Worm (Caenorhabditis elegans) whole organism, young adult: ENCODE results near the gene F49C12.5.

ENCODE experiments used
- B0019.2 ChIP-seq: fragments of 200-800 bp; sonication (Bioruptor generic); conservative IDR thresholded peaks from 2 replicates; pipeline ENCODE4 v1.3.6; 2022; ENCODE audit warnings: missing genetic modification reagents, missing genetic modification characterization, missing compliant biosample characterization
- C17E4.6 ChIP-seq: fragments of 200-800 bp; sonication (Bioruptor generic); IDR thresholded peaks from 2 replicates; pipeline ENCODE4 v1.3.6; 2022; ENCODE audit warnings: missing genetic modification reagents, missing genetic modification characterization, missing compliant biosample characterization
- F10E7.11 ChIP-seq: sonication (generic microtip); optimal IDR thresholded peaks from 2 replicates; lab custom pipeline; 2017; ENCODE audit warnings: mild to moderate bottlenecking, missing genetic modification characterization, moderate library complexity, missing compliant biosample characterization
- F22D6.2 ChIP-seq: sonication (generic microtip); optimal IDR thresholded peaks from 2 replicates; lab custom pipeline; 2016; ENCODE audit warnings: mild to moderate bottlenecking, missing genetic modification characterization, missing compliant biosample characterization
- F37B4.10 ChIP-seq: fragments of 200-800 bp; sonication (Bioruptor generic); IDR thresholded peaks from 2 replicates; pipeline ENCODE4 v1.3.6; 2022; ENCODE audit warnings: missing genetic modification characterization, missing compliant biosample characterization
- K11D2.4 ChIP-seq: fragments of 200-800 bp; sonication (Bioruptor generic); IDR thresholded peaks from 2 replicates; pipeline ENCODE4 v1.3.6; 2022; ENCODE audit warnings: missing genetic modification reagents, missing genetic modification characterization, missing compliant biosample characterization
- T26A5.8 ChIP-seq: sonication (generic microtip); optimal IDR thresholded peaks from 2 replicates; lab custom pipeline; 2016; ENCODE audit warnings: missing genetic modification characterization, missing compliant biosample characterization
- atf-7 ChIP-seq: sonication (generic microtip); optimal IDR thresholded peaks from 2 replicates; lab custom pipeline; 2017; ENCODE audit warnings: mild to moderate bottlenecking, missing genetic modification characterization, missing compliant biosample characterization
- bed-1 ChIP-seq: fragments of 200-800 bp; sonication (Bioruptor generic); IDR thresholded peaks from 2 replicates; pipeline ENCODE4 v1.3.6; 2022; ENCODE audit warnings: missing genetic modification reagents, missing genetic modification characterization, missing compliant biosample characterization
- ceh-79 ChIP-seq: sonication (generic microtip); optimal IDR thresholded peaks from 2 replicates; lab custom pipeline; 2017; ENCODE audit warnings: mild to moderate bottlenecking, missing genetic modification characterization, missing compliant biosample characterization
- egl-44 ChIP-seq: fragments of 200-800 bp; sonication (Bioruptor generic); IDR thresholded peaks from 2 replicates; pipeline ENCODE4 v1.3.6; 2022; ENCODE audit warnings: missing genetic modification reagents, missing genetic modification characterization, missing compliant biosample characterization
- egrh-3 ChIP-seq: fragments of 200-800 bp; sonication (Bioruptor generic); IDR thresholded peaks from 2 replicates; pipeline ENCODE4 v1.3.6; 2022; ENCODE audit warnings: missing genetic modification reagents, missing genetic modification characterization, missing compliant biosample characterization
- fkh-3 ChIP-seq: sonication (generic microtip); optimal IDR thresholded peaks from 2 replicates; lab custom pipeline; 2016; ENCODE audit warnings: mild to moderate bottlenecking, missing genetic modification characterization, missing compliant biosample characterization
- hlh-12 ChIP-seq: sonication (generic microtip); optimal IDR thresholded peaks from 2 replicates; lab custom pipeline; 2016; ENCODE audit warnings: missing genetic modification characterization, missing compliant biosample characterization
- hmg-1.2 ChIP-seq: fragments of 200-800 bp; sonication (Bioruptor generic); IDR thresholded peaks from 2 replicates; pipeline ENCODE4 v1.3.6; 2022; ENCODE audit warnings: missing genetic modification reagents, missing genetic modification characterization, missing compliant biosample characterization
- let-607 ChIP-seq, 2 experiments: fragments of 200-800 bp in 1 of 2; sonication (Bioruptor generic) in 1 of 2; sonication (generic microtip) in 1 of 2; optimal IDR thresholded peaks; 2 replicates each; lab custom pipeline; 2016 to 2018; ENCODE audit warnings: mild to moderate bottlenecking in 2 of 2, missing compliant biosample characterization in 2 of 2, missing genetic modification characterization in 2 of 2, moderate library complexity in 2 of 2, missing genotype in 1 of 2
- lin-26 ChIP-seq: fragments of 200-800 bp; sonication (Bioruptor generic); IDR thresholded peaks from 2 replicates; pipeline ENCODE4 v1.3.6; 2022; ENCODE audit warnings: missing genetic modification reagents, missing genetic modification characterization, missing compliant biosample characterization
- lin-40 ChIP-seq: sonication (generic microtip); optimal IDR thresholded peaks from 2 replicates; lab custom pipeline; 2016; ENCODE audit warnings: missing genetic modification characterization, mild to moderate bottlenecking, missing compliant biosample characterization, missing genotype, missing genetic modification reagents
- lsl-1 ChIP-seq: fragments of 200-800 bp; sonication (Bioruptor generic); optimal IDR thresholded peaks from 2 replicates; lab custom pipeline; 2018; ENCODE audit warnings: mild to moderate bottlenecking, missing genetic modification characterization, moderate library complexity, missing compliant biosample characterization
- madf-6 ChIP-seq: fragments of 200-800 bp; sonication (Bioruptor generic); IDR thresholded peaks from 2 replicates; pipeline ENCODE4 v1.3.6; 2022; ENCODE audit warnings: missing genetic modification reagents, missing genetic modification characterization, missing compliant biosample characterization
- madf-8 ChIP-seq: fragments of 200-800 bp; sonication (Bioruptor generic); conservative IDR thresholded peaks from 2 replicates; pipeline ENCODE4 v1.3.6; 2022; ENCODE audit warnings: missing genetic modification reagents, missing genetic modification characterization, missing compliant biosample characterization
- mes-4 ChIP-seq: sonication (generic microtip); optimal IDR thresholded peaks from 2 replicates; lab custom pipeline; 2016; ENCODE audit warnings: missing genotype, missing genetic modification characterization, missing compliant biosample characterization
- nfya-1 ChIP-seq: sonication (generic microtip); optimal IDR thresholded peaks from 2 replicates; lab custom pipeline; 2017; ENCODE audit warnings: antibody characterized with exemption, missing compliant biosample characterization, missing genetic modification characterization, borderline replicate concordance; ENCODE audit not compliant: insufficient read depth
- nhr-179 ChIP-seq: sonication (generic microtip); optimal IDR thresholded peaks from 2 replicates; lab custom pipeline; 2016; ENCODE audit warnings: mild to moderate bottlenecking, missing genetic modification characterization, missing compliant biosample characterization
- nhr-27 ChIP-seq: fragments of 200-800 bp; sonication (Bioruptor generic); optimal IDR thresholded peaks from 2 replicates; lab custom pipeline; 2018; ENCODE audit warnings: mild to moderate bottlenecking, missing genetic modification characterization, moderate library complexity, missing compliant biosample characterization
- rcor-1 ChIP-seq: fragments of 200-800 bp; sonication (Bioruptor generic); IDR thresholded peaks from 2 replicates; pipeline ENCODE4 v1.3.6; 2022; ENCODE audit warnings: missing genetic modification reagents, missing genetic modification characterization, missing compliant biosample characterization
- repo-1 ChIP-seq: sonication (generic microtip); optimal IDR thresholded peaks from 2 replicates; lab custom pipeline; 2017; ENCODE audit warnings: mild to moderate bottlenecking, missing genetic modification characterization, missing compliant biosample characterization
- snpc-4 ChIP-seq, 5 experiments: fragments of 150-350 bp in 1 of 5; sonication (generic microtip) in 4 of 5; optimal IDR thresholded peaks; 2 replicates each; lab custom pipeline; 2014 to 2018; ENCODE audit warnings: missing genetic modification characterization in 5 of 5, missing biosample characterization in 3 of 5, antibody characterized with exemption in 2 of 5, mild to moderate bottlenecking in 2 of 5, missing compliant biosample characterization in 2 of 5, missing genotype in 2 of 5, moderate library complexity in 2 of 5, missing genetic modification reagents in 1 of 5
- unc-130 ChIP-seq: sonication (generic microtip); optimal IDR thresholded peaks from 2 replicates; lab custom pipeline; 2016; ENCODE audit warnings: missing genetic modification reagents, missing genetic modification characterization, missing compliant biosample characterization
- ztf-22 ChIP-seq: fragments of 200-800 bp; sonication (Bioruptor generic); optimal IDR thresholded peaks from 2 replicates; lab custom pipeline; 2018; ENCODE audit warnings: mild to moderate bottlenecking, missing genetic modification characterization, moderate library complexity, missing compliant biosample characterization

The F49C12.5 gene

DNA sequence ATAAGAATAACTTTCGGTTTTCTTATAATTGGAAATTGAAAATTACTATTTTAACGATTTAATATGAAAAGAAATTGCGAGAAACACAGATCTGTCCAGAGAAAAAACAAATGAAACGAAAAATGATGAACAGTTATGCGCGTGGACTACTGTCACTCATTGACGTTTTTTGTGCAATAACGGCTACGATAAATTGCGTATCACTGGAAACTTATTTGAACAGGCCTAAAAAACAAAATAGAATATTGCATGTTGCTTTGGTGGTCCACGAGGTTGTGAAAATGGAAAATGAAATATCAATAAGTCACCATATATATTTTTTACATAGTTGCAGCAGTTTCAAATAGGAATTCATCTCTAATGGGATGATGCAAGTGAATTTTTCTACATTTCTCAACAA is 40.2 kb upstream of the F49C12.5 start:
- TF ChIP-seq madf-6 (GFP tag; lab: Robert Waterston, UW): peak; percentile 58
- TF ChIP-seq T26A5.8 (tag; lab: Kevin White, UChicago): no peak
- peak; percentile 78 for TF ChIP-seq madf-8 (GFP tag; lab: Robert Waterston, UW)
- TF ChIP-seq nfya-1 (tag; lab: Kevin White, UChicago): no peak
- TF ChIP-seq snpc-4 (GFP tag; optimal IDR thresholded peaks at IDR 0.05; lab: Kevin White, UChicago): no peak
- TF ChIP-seq snpc-4 (tag; optimal IDR thresholded peaks at IDR 0.05; lab: Kevin White, UChicago): no peak
- peak; percentile 32 for TF ChIP-seq lsl-1

DNA sequence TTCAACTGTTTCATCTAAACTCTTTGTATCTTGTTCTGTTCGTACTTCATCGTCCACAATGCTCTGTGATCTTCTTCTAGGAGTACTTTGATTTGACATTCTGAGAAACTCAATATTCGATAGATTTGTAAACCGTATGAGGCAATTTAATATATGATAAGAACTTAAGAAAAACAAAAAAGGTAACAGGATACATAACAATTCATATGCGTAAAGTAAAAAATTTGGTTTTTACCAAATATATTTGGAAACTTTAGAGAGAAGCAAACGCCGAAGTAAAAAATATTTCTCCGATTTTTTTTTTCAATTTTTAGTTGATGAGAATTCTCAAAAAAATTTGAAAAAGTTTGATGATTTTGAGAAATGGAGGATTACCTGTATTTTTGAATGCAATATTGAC is 38.3 kb upstream of the F49C12.5 start, which contains the start of gene Y11D7A.19:
Gene Y11D7A.19 (minus strand): TSS at position 101 of the 400 bp plus-strand sequence.
- TF ChIP-seq egrh-3 (GFP tag; lab: Robert Waterston, UW): no peak
- TF ChIP-seq rcor-1 (GFP tag; lab: Robert Waterston, UW): no peak
- no peak for TF ChIP-seq hlh-12
- TF ChIP-seq F37B4.10 (GFP tag; lab: Robert Waterston, UW): no peak
- no peak for TF ChIP-seq unc-130
- no peak for TF ChIP-seq K11D2.4 (GFP tag; lab: Robert Waterston, UW)
- TF ChIP-seq F22D6.2 (tag; lab: Kevin White, UChicago): no peak
- no peak for TF ChIP-seq T26A5.8 (tag; lab: Kevin White, UChicago)

DNA sequence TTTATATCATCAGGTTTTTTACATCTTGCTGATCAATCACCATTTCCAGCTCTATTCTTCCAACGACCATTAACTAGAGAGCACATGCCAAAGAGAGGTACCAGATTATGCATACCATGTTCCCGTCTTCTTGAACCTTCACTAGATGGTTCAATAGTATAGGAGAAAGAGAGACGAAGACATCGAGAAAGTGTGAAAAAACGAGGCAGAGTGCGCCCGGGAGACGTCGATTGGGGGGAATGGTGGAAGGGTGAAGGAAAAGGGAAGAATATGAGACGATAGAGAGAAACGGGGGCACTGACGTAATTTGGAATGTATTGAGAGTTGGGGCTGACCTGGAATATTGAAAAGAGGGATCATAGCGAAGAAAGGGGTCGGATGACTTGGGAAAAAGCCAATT is 37.1 kb upstream of the F49C12.5 start:
- TF ChIP-seq egrh-3 (GFP tag; lab: Robert Waterston, UW) (peak; percentile 19; the same call in 1 of the 2 replicates), let-607 (tag; optimal IDR thresholded peaks at IDR 0.05; lab: Kevin White, UChicago) (no peak), repo-1 (tag; lab: Kevin White, UChicago) (no peak), rcor-1 (GFP tag; lab: Robert Waterston, UW) (no peak)

DNA sequence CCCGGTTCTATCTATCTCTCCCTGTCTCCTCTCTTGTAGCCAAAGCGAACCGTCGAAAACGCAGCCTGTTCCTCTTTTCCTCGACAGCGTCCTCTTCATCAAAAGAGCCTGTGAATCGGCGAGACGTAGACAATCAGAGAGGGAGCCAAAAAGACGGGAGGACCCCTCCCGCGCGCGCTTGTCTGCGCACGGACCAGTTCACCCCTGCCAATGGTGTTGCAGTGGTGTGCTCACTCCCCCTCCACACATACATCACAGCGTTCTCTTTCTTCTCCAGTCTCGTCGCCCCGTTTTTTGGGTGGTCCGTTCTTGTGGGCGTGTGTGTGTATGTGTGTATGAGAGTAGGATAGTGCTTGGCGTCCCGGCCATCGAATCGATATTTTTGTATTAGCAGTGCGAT is 35.8 kb upstream of the F49C12.5 start:
- TF ChIP-seq lin-26 (GFP tag; lab: Robert Waterston, UW) (no peak), C17E4.6 (GFP tag; lab: Robert Waterston, UW) (0 out of 2 replicates have a peak, but pooled peaks have one; percentile 25), mes-4 (tag; lab: Kevin White, UChicago) (no peak), bed-1 (GFP tag; lab: Robert Waterston, UW) (no peak), hmg-1.2 (GFP tag; lab: Robert Waterston, UW) (peak; percentile 35; the same call in 1 of the 2 replicates), egrh-3 (GFP tag; lab: Robert Waterston, UW) (peak; percentile 65; the same call in 1 of the 2 replicates), K11D2.4 (GFP tag; lab: Robert Waterston, UW) (no peak)

DNA sequence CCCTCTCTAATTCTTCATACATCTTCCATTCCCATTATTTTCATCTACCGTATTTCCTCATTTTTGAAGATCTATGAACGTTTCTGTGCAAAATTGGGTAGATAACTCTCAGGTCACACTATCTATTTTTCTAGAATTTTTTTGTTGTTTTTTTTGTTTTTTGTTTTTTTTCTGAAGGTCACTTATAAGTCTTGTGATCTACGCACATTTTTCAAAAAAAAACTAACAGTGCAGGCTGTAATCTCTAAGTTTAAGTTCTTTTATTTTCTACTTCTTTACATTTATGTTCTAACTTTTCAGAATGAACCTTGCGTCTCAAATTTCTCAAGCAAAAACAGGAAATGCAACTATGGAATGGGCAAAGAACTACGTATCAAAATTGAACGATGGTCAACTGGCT is 34.9 kb upstream of the F49C12.5 start, which contains the start of gene flh-3:
Gene flh-3 (plus strand): TSS at position 301 of the 400 bp plus-strand sequence.
- TF ChIP-seq rcor-1 (GFP tag; lab: Robert Waterston, UW) (no peak), nhr-179 (tag; lab: Kevin White, UChicago) (no peak), ztf-22 (GFP tag; lab: Kevin White, UChicago) (no peak)
- TF ChIP-seq, all 124 proteins: peak for 0

DNA sequence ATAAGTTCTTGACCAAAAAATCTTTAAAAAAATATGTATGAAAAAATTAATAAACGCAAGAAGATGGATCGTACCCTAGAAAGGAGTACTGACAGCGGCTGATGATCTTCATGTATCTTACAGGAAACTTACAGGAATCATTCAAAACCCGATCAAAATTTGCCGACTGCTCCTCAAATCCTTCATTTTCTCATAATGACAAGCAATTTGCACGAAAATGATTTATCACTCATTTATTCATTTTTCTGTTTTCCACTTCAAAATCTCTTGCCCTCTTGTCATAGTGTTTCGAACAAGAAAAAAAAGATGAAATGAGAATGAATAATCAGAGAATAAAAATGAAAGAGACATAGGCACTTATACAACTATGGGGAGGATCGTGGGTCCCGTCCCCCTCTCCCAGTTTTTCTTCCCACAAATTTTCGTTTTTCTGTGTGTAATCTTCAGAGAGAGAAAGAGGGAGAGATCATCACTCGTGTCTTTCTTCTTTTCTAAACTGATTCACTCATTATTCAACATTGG is 30.6 kb upstream of the F49C12.5 start, which contains the start of gene nmy-3:
Gene nmy-3 (plus strand): TSS at position 472 of the 522 bp plus-strand sequence.
- TF ChIP-seq egrh-3 (GFP tag; lab: Robert Waterston, UW): no peak
- no peak for TF ChIP-seq ceh-79 (tag; lab: Kevin White, UChicago)
- no peak for TF ChIP-seq T26A5.8 (tag; lab: Kevin White, UChicago)
- no peak for TF ChIP-seq nhr-27 (tag; lab: Kevin White, UChicago)
- TF ChIP-seq B0019.2 (GFP tag; lab: Robert Waterston, UW): no peak
- TF ChIP-seq egl-44 (GFP tag; lab: Robert Waterston, UW): no peak
- TF ChIP-seq unc-130: no peak
- no peak for TF ChIP-seq K11D2.4 (GFP tag; lab: Robert Waterston, UW)
- TF ChIP-seq fkh-3: no peak
- no peak for TF ChIP-seq atf-7 (tag; lab: Kevin White, UChicago)
- TF ChIP-seq F10E7.11 (tag; lab: Kevin White, UChicago): no peak
- TF ChIP-seq lin-40 (tag; lab: Kevin White, UChicago): no peak
